Worm (Caenorhabditis elegans): Measurements from ENCODE around the gene pqn-89.

Gene pqn-89

DNA sequence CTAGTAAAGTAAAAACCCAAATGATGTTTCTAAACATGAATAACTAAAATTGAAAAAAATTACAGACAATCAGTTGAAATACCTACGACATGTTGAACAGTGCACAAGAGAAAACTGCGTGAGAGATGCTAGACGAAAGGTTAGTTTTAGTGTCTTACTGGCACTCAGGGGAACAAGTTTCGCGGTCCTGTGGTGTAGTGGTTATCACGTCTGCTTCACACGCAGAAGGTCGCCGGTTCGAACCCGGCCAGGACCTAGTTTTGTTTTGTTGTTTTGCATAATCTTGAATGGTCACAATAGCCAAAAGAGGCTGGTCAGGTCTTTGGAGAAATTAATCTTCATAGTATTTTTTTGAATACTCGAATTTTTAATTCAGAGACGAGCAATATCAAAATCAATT lies 25.5 kb upstream of the pqn-89 start (continued):
- TF ChIP-seq rnt-1 (tag; optimal IDR thresholded peaks at IDR 0.05): peak; percentile 44
- TF ChIP-seq ceh-90 (tag; optimal IDR thresholded peaks at IDR 0.05): no peak
- no peak for TF ChIP-seq sox-4 (tag; optimal IDR thresholded peaks at IDR 0.05)
- no peak for TF ChIP-seq tbx-2 (tag; optimal IDR thresholded peaks at IDR 0.05)
- no peak for TF ChIP-seq nhr-71 (tag; optimal IDR thresholded peaks at IDR 0.05)
- no peak for TF ChIP-seq ces-1 (GFP tag; optimal IDR thresholded peaks at IDR 0.05)
- TF ChIP-seq lin-39 (tag; optimal IDR thresholded peaks at IDR 0.05): no peak
- TF ChIP-seq zip-4 (GFP tag; optimal IDR thresholded peaks at IDR 0.05): no peak
- TF ChIP-seq unc-86 (tag; optimal IDR thresholded peaks at IDR 0.05): no peak
- TF ChIP-seq ceh-82 (tag; optimal IDR thresholded peaks at IDR 0.05): peak in 1 of 3 experiments; percentile 25
- peak; percentile 49 for TF ChIP-seq nhr-90 (tag; optimal IDR thresholded peaks at IDR 0.05; ENCODE audit: poor library complexity)
- no peak for TF ChIP-seq hpl-2 (GFP tag; optimal IDR thresholded peaks at IDR 0.05)
- no peak for TF ChIP-seq isw-1 (GFP tag; IDR thresholded peaks at IDR 0.05)
- TF ChIP-seq nhr-85 (tag): peak; percentile 57
- no peak for TF ChIP-seq lir-3 (tag; optimal IDR thresholded peaks at IDR 0.05; ENCODE audit: poor library complexity)
- TF ChIP-seq lsy-2 (tag; optimal IDR thresholded peaks at IDR 0.05): no peak
- TF ChIP-seq fkh-4 (tag; optimal IDR thresholded peaks at IDR 0.05; ENCODE audit: borderline replicate concordance): no peak
- peak; percentile 52 for TF ChIP-seq snu-23 (GFP tag; optimal IDR thresholded peaks at IDR 0.05)
- TF ChIP-seq nhr-12 (tag; optimal IDR thresholded peaks at IDR 0.05): no peak
- TF ChIP-seq fkh-8 (tag; optimal IDR thresholded peaks at IDR 0.05): no peak
- no peak for TF ChIP-seq ceh-88 (GFP tag; IDR thresholded peaks at IDR 0.05)
- peak; percentile 43 for TF ChIP-seq nhr-77 (tag; optimal IDR thresholded peaks at IDR 0.05)
- no peak for TF ChIP-seq skn-1 (tag; optimal IDR thresholded peaks at IDR 0.05)
- no peak for TF ChIP-seq sptf-1 (tag; optimal IDR thresholded peaks at IDR 0.05)
- TF ChIP-seq irx-1 (tag; optimal IDR thresholded peaks at IDR 0.05): no peak
- TF ChIP-seq aly-2 (tag; optimal IDR thresholded peaks at IDR 0.05): no peak
- no peak for TF ChIP-seq aha-1 (tag; optimal IDR thresholded peaks at IDR 0.05)
- TF ChIP-seq ets-5 (GFP tag; IDR thresholded peaks at IDR 0.05): no peak
- peak in 1 of 2 experiments; percentile 21 for TF ChIP-seq efl-1 (optimal IDR thresholded peaks at IDR 0.05)
- peak in 1 of 2 experiments; percentile 89 for TF ChIP-seq efl-1 (GFP tag; optimal IDR thresholded peaks at IDR 0.05 in 1 of 2)
- TF ChIP-seq pqm-1 (tag; optimal IDR thresholded peaks at IDR 0.05): no peak
- no peak for TF ChIP-seq unc-62 (GFP tag; optimal IDR thresholded peaks at IDR 0.05)
- no peak for TF ChIP-seq pax-3 (tag; optimal IDR thresholded peaks at IDR 0.05)
- peak; percentile 37 for TF ChIP-seq C16A3.4 (tag; optimal IDR thresholded peaks at IDR 0.05)
- no peak for TF ChIP-seq ztf-11 (tag; optimal IDR thresholded peaks at IDR 0.05)
- TF ChIP-seq hlh-17 (GFP tag; optimal IDR thresholded peaks at IDR 0.05; ENCODE audit: borderline replicate concordance): no peak
- peak; percentile 54 for TF ChIP-seq nhr-20 (tag; optimal IDR thresholded peaks at IDR 0.05)
- TF ChIP-seq tlp-1 (tag; optimal IDR thresholded peaks at IDR 0.05): no peak
- peak in 1 of 2 experiments; percentile 20 for TF ChIP-seq mdl-1 (tag; optimal IDR thresholded peaks at IDR 0.05)
- no peak for TF ChIP-seq unc-98 (GFP tag; IDR thresholded peaks at IDR 0.05)
- peak; percentile 40 for TF ChIP-seq nhr-19 (GFP tag; conservative IDR thresholded peaks at IDR 0.05)
- TF ChIP-seq dpl-1 (GFP tag; optimal IDR thresholded peaks at IDR 0.05): peak in 2 of 3 experiments; percentile 4 to 29
- TF ChIP-seq egl-13 (tag; optimal IDR thresholded peaks at IDR 0.05): no peak
- TF ChIP-seq vab-15 (tag; optimal IDR thresholded peaks at IDR 0.05): no peak
- no peak for TF ChIP-seq lin-13 (GFP tag; optimal IDR thresholded peaks at IDR 0.05)
- no peak for TF ChIP-seq nhr-84 (tag; optimal IDR thresholded peaks at IDR 0.05)
- no peak for TF ChIP-seq dsc-1 (tag; optimal IDR thresholded peaks at IDR 0.05)
- TF ChIP-seq mep-1 (tag; optimal IDR thresholded peaks at IDR 0.05): no peak
- TF ChIP-seq mef-2 (tag; optimal IDR thresholded peaks at IDR 0.05): no peak
- TF ChIP-seq lin-14 (GFP tag; optimal IDR thresholded peaks at IDR 0.05): peak; percentile 29
- peak; percentile 19 for TF ChIP-seq elt-2 (tag; optimal IDR thresholded peaks at IDR 0.05)
- TF ChIP-seq xbp-1 (tag; optimal IDR thresholded peaks at IDR 0.05): no peak
- TF ChIP-seq egl-27 (tag; optimal IDR thresholded peaks at IDR 0.05): no peak
- no peak for TF ChIP-seq Y116A8C.19 (tag; optimal IDR thresholded peaks at IDR 0.05; ENCODE audit: borderline replicate concordance)

Measured in whole organism, L1 larva.